Fruit fly (Drosophila melanogaster) whole organism, embryonic: ENCODE data around the gene sing.

Experiments
- CG10267 ChIP-seq: fragments of 200-800 bp; sonication (Bioruptor generic); optimal IDR thresholded peaks from 2 replicates; lab custom pipeline; 2018; ENCODE audit warnings: missing biosample characterization, mild to moderate bottlenecking, missing genetic modification characterization, moderate library complexity
- CG10654 ChIP-seq: fragments of 200-800 bp; sonication (Bioruptor generic); optimal IDR thresholded peaks from 2 replicates; lab custom pipeline; 2016; ENCODE audit warnings: missing biosample characterization, missing genetic modification characterization
- CG12391 ChIP-seq: fragments of 200-800 bp; sonication (Bioruptor generic); optimal IDR thresholded peaks from 3 replicates; lab custom pipeline; 2018; ENCODE audit warnings: missing biosample characterization, mild to moderate bottlenecking, missing genetic modification characterization, moderate library complexity
- CG12769 ChIP-seq: fragments of 200-800 bp; sonication (Bioruptor generic); optimal IDR thresholded peaks from 2 replicates; lab custom pipeline; 2019; ENCODE audit warnings: missing biosample characterization, mild to moderate bottlenecking, missing genetic modification characterization, moderate library complexity
- CG13624 ChIP-seq: fragments of 200-800 bp; sonication (Bioruptor generic); optimal IDR thresholded peaks from 2 replicates; lab custom pipeline; 2016; ENCODE audit warnings: missing biosample characterization, missing genetic modification characterization
- CG15479 ChIP-seq: fragments of 200-800 bp; sonication (Bioruptor generic); optimal IDR thresholded peaks from 3 replicates; lab custom pipeline; 2019; ENCODE audit warnings: missing biosample characterization, mild to moderate bottlenecking, missing genetic modification characterization, moderate library complexity
- CG16815 ChIP-seq: fragments of 200-800 bp; sonication (Bioruptor generic); optimal IDR thresholded peaks from 3 replicates; lab custom pipeline; 2017; ENCODE audit warnings: missing biosample characterization, mild to moderate bottlenecking, missing genetic modification characterization
- CG17328 ChIP-seq: fragments of 200-800 bp; sonication (Bioruptor generic); IDR thresholded peaks from 2 replicates; pipeline ENCODE4 v1.3.6; 2022; ENCODE audit warnings: missing biosample characterization, missing genetic modification characterization
- CG2120 ChIP-seq: fragments of 200-800 bp; sonication (Bioruptor generic); optimal IDR thresholded peaks from 3 replicates; lab custom pipeline; 2016; ENCODE audit warnings: missing biosample characterization, missing genetic modification characterization
- CG3281 ChIP-seq: fragments of 200-800 bp; sonication (Bioruptor generic); optimal IDR thresholded peaks from 3 replicates; lab custom pipeline; 2017; ENCODE audit warnings: missing biosample characterization, mild to moderate bottlenecking, missing genetic modification characterization
- CG33557 ChIP-seq: fragments of 200-800 bp; sonication (Bioruptor generic); optimal IDR thresholded peaks from 2 replicates; lab custom pipeline; 2019; ENCODE audit warnings: missing biosample characterization, mild to moderate bottlenecking, missing genetic modification characterization, moderate library complexity
- CG34224 ChIP-seq: fragments of 200-800 bp; sonication (Bioruptor generic); IDR thresholded peaks from 3 replicates; pipeline ENCODE4 v1.3.6; 2022; ENCODE audit warnings: missing biosample characterization, missing genetic modification characterization; ENCODE audit not compliant: partially characterized antibody
- CG43689 ChIP-seq: fragments of 200-800 bp; sonication (Bioruptor generic); IDR thresholded peaks from 2 replicates; pipeline ENCODE4 v1.3.6; 2022; ENCODE audit warnings: missing biosample characterization, missing genetic modification characterization
- CG4820 ChIP-seq: fragments of 200-800 bp; sonication (Bioruptor generic); optimal IDR thresholded peaks from 3 replicates; lab custom pipeline; 2016; ENCODE audit warnings: missing biosample characterization, missing genetic modification characterization
- CG7745 ChIP-seq: fragments of 200-800 bp; sonication (Bioruptor generic); optimal IDR thresholded peaks from 2 replicates; lab custom pipeline; 2018; ENCODE audit warnings: missing biosample characterization, mild to moderate bottlenecking, missing genetic modification characterization, moderate library complexity
- CG9215 ChIP-seq: fragments of 200-800 bp; sonication (Bioruptor generic); IDR thresholded peaks from 2 replicates; pipeline ENCODE4 v1.3.6; 2022; ENCODE audit warnings: missing biosample characterization, missing genetic modification characterization
- CHES-1-like ChIP-seq: fragments of 200-800 bp; sonication (Bioruptor generic); optimal IDR thresholded peaks from 2 replicates; lab custom pipeline; 2016; ENCODE audit warnings: missing biosample characterization, missing genetic modification characterization
- CTCF ChIP-seq: fragments of 200-800 bp; sonication (Bioruptor generic); optimal IDR thresholded peaks from 2 replicates; lab custom pipeline; 2017; ENCODE audit warnings: missing biosample characterization, mild to moderate bottlenecking, missing genetic modification characterization, moderate library complexity
- Dp ChIP-seq: fragments of 200-800 bp; sonication (Bioruptor generic); optimal IDR thresholded peaks from 2 replicates; lab custom pipeline; 2018; ENCODE audit warnings: missing biosample characterization, mild to moderate bottlenecking, missing genetic modification characterization, moderate library complexity
- HmgD ChIP-seq: fragments of 200-800 bp; sonication (Bioruptor generic); optimal IDR thresholded peaks from 3 replicates; lab custom pipeline; 2016; ENCODE audit warnings: missing biosample characterization, missing genetic modification characterization
- Lhr ChIP-seq: fragments of 200-800 bp; sonication (Bioruptor generic); optimal IDR thresholded peaks from 3 replicates; lab custom pipeline; 2017; ENCODE audit warnings: mild to moderate bottlenecking, missing biosample characterization, missing genetic modification reagents, missing genetic modification characterization
- Mes4 ChIP-seq: fragments of 200-800 bp; sonication (Bioruptor generic); optimal IDR thresholded peaks from 2 replicates; lab custom pipeline; 2016; ENCODE audit warnings: missing biosample characterization, missing genetic modification characterization
- NFAT ChIP-seq: fragments of 200-800 bp; sonication (Bioruptor generic); IDR thresholded peaks from 2 replicates; pipeline ENCODE4 v1.3.6; 2022; ENCODE audit warnings: missing biosample characterization, missing genetic modification characterization
- NfI ChIP-seq: fragments of 200-800 bp; sonication (Bioruptor generic); optimal IDR thresholded peaks from 3 replicates; lab custom pipeline; 2018; ENCODE audit warnings: missing biosample characterization, mild to moderate bottlenecking, missing genetic modification characterization, moderate library complexity
- ato ChIP-seq: fragments of 200-800 bp; sonication (Bioruptor generic); IDR thresholded peaks from 2 replicates; pipeline ENCODE4 v1.3.6; 2022; ENCODE audit warnings: missing biosample characterization, missing genetic modification characterization; ENCODE audit not compliant: partially characterized antibody
- bbx ChIP-seq: fragments of 200-800 bp; sonication (Bioruptor generic); IDR thresholded peaks from 2 replicates; pipeline ENCODE4 v1.3.6; 2022; ENCODE audit warnings: missing biosample characterization, missing genetic modification characterization; ENCODE audit not compliant: partially characterized antibody
- btn ChIP-seq: fragments of 200-800 bp; sonication (Bioruptor generic); optimal IDR thresholded peaks from 2 replicates; lab custom pipeline; 2016; ENCODE audit warnings: missing biosample characterization, missing genetic modification characterization
- ci ChIP-seq: fragments of 200-800 bp; sonication (Bioruptor generic); IDR thresholded peaks from 3 replicates; pipeline ENCODE4 v1.3.6; 2022; ENCODE audit warnings: missing biosample characterization, missing genetic modification characterization
- crp ChIP-seq, 2 experiments: fragments of 200-800 bp; sonication (Bioruptor generic); optimal IDR thresholded peaks; 2 replicates in 1 of 2; 3 replicates in 1 of 2; lab custom pipeline; 2017; ENCODE audit warnings: missing biosample characterization in 2 of 2, missing genetic modification characterization in 2 of 2, mild to moderate bottlenecking in 1 of 2, moderate library complexity in 1 of 2
- dati ChIP-seq: fragments of 200-800 bp; sonication (Bioruptor generic); IDR thresholded peaks from 2 replicates; pipeline ENCODE4 v1.3.6; 2022; ENCODE audit warnings: missing biosample characterization, missing genetic modification characterization
- ems ChIP-seq: fragments of 200-800 bp; sonication (Bioruptor generic); optimal IDR thresholded peaks from 3 replicates; lab custom pipeline; 2016; ENCODE audit warnings: missing biosample characterization, missing genetic modification characterization
- fd96Cb ChIP-seq: fragments of 200-800 bp; sonication (Bioruptor generic); optimal IDR thresholded peaks from 2 replicates; lab custom pipeline; 2018; ENCODE audit warnings: missing biosample characterization, mild to moderate bottlenecking, missing genetic modification characterization, moderate library complexity
- ftz-f1 ChIP-seq: fragments of 200-800 bp; sonication (Bioruptor generic); optimal IDR thresholded peaks from 2 replicates; lab custom pipeline; 2016; ENCODE audit warnings: missing biosample characterization, missing genetic modification characterization
- gem ChIP-seq: fragments of 200-800 bp; sonication (Bioruptor generic); optimal IDR thresholded peaks from 2 replicates; lab custom pipeline; 2019; ENCODE audit warnings: missing biosample characterization, mild to moderate bottlenecking, missing genetic modification characterization, moderate library complexity
- hbn ChIP-seq: fragments of 200-800 bp; sonication (Bioruptor generic); IDR thresholded peaks from 2 replicates; pipeline ENCODE4 v1.3.6; 2022; ENCODE audit warnings: missing biosample characterization, missing genetic modification characterization; ENCODE audit not compliant: partially characterized antibody
- ind ChIP-seq: fragments of 200-800 bp; sonication (Bioruptor generic); optimal IDR thresholded peaks from 3 replicates; lab custom pipeline; 2016; ENCODE audit warnings: missing biosample characterization, missing genetic modification characterization
- jumu ChIP-seq: fragments of 200-800 bp; sonication (Bioruptor generic); optimal IDR thresholded peaks from 3 replicates; lab custom pipeline; 2016; ENCODE audit warnings: missing biosample characterization, missing genetic modification characterization
- knrl ChIP-seq: fragments of 200-800 bp; sonication (Bioruptor generic); IDR thresholded peaks from 3 replicates; pipeline ENCODE4 v1.3.6; 2022; ENCODE audit warnings: missing biosample characterization, missing genetic modification characterization; ENCODE audit not compliant: partially characterized antibody
- nerfin-2 ChIP-seq: fragments of 200-800 bp; sonication (Bioruptor generic); IDR thresholded peaks from 2 replicates; pipeline ENCODE4 v1.3.6; 2022; ENCODE audit warnings: missing biosample characterization, missing genetic modification characterization; ENCODE audit not compliant: partially characterized antibody
- nmo ChIP-seq: fragments of 200-800 bp; sonication (Bioruptor generic); optimal IDR thresholded peaks from 2 replicates; lab custom pipeline; 2018; ENCODE audit warnings: missing biosample characterization, mild to moderate bottlenecking, missing genetic modification characterization, moderate library complexity
- phol ChIP-seq: fragments of 200-800 bp; sonication (Bioruptor generic); optimal IDR thresholded peaks from 3 replicates; lab custom pipeline; 2018; ENCODE audit warnings: missing biosample characterization, mild to moderate bottlenecking, missing genetic modification characterization, moderate library complexity
- sc ChIP-seq, 3 experiments: fragments of >200 bp in 2 of 3; fragments of 200-800 bp in 1 of 3; sonication (Bioruptor generic) in 1 of 3; optimal IDR thresholded peaks; 2 replicates in 2 of 3; 3 replicates in 1 of 3; lab custom pipeline; 2017; ENCODE audit warnings: mild to moderate bottlenecking in 1 of 3, missing biosample characterization in 1 of 3, missing genetic modification characterization in 1 of 3, missing genetic modification reagents in 1 of 3
- sug ChIP-seq: fragments of 200-800 bp; optimal IDR thresholded peaks from 2 replicates; lab custom pipeline; 2019; ENCODE audit warnings: missing biosample characterization, mild to moderate bottlenecking, missing genetic modification characterization, moderate library complexity
- tll ChIP-seq, 2 experiments: fragments of 200-800 bp in 1 of 2; fragments of >200 bp in 1 of 2; sonication (Bioruptor generic) in 1 of 2; optimal IDR thresholded peaks; 2 replicates each; lab custom pipeline; 2017 to 2019; ENCODE audit warnings: missing biosample characterization in 2 of 2, missing genetic modification characterization in 2 of 2, mild to moderate bottlenecking in 1 of 2, moderate library complexity in 1 of 2
- toy ChIP-seq: fragments of 200-800 bp; sonication (Bioruptor generic); IDR thresholded peaks from 2 replicates; pipeline ENCODE4 v1.3.6; 2022; ENCODE audit warnings: missing biosample characterization, missing genetic modification characterization
- unc-4 ChIP-seq: fragments of 200-800 bp; sonication (Bioruptor generic); IDR thresholded peaks from 2 replicates; pipeline ENCODE4 v1.3.6; 2022; ENCODE audit warnings: missing biosample characterization, missing genetic modification characterization; ENCODE audit not compliant: partially characterized antibody
- unpg ChIP-seq: fragments of 200-800 bp; sonication (Bioruptor generic); optimal IDR thresholded peaks from 3 replicates; lab custom pipeline; 2018; ENCODE audit warnings: missing biosample characterization, mild to moderate bottlenecking, missing genetic modification characterization, moderate library complexity
- vvl ChIP-seq: fragments of 200-800 bp; sonication (Bioruptor generic); IDR thresholded peaks from 2 replicates; pipeline ENCODE4 v1.3.6; 2022; ENCODE audit warnings: missing biosample characterization, missing genetic modification characterization
- zfh2 ChIP-seq: fragments of 200-800 bp; sonication (Bioruptor generic); optimal IDR thresholded peaks from 2 replicates; lab custom pipeline; 2016; ENCODE audit warnings: missing biosample characterization, missing genetic modification characterization

sing gene

dm6 chrX:16683765-16684164 lies 4.7 kb downstream of the sing start, which contains the start of gene Axs (continued):
- no peak for TF ChIP-seq btn (GFP tag; lab: Kevin White, UChicago)
- peak; percentile 64 for TF ChIP-seq unc-4
- TF ChIP-seq zfh2: peak; percentile 30
- peak; percentile 69 for TF ChIP-seq ato
- TF ChIP-seq ci (GFP tag; lab: Robert Waterston, UW): peak; percentile 21; the same call in 1 of the 3 replicates
- TF ChIP-seq crp (GFP tag; optimal IDR thresholded peaks at IDR 0.05; lab: Kevin White, UChicago): peak in 1 of 2 experiments; percentile 32
- peak; percentile 17 for TF ChIP-seq gem (tag; lab: Kevin White, UChicago)
- no peak for TF ChIP-seq CG17328
- peak; percentile 11 for TF ChIP-seq NfI (GFP tag; lab: Kevin White, UChicago)
- peak; percentile 50 for TF ChIP-seq hbn (GFP tag; lab: Robert Waterston, UW)
- peak; percentile 40; the same call in 1 of the 2 replicates for TF ChIP-seq NFAT (GFP tag; lab: Robert Waterston, UW)
- no peak for TF ChIP-seq unpg (GFP tag; lab: Kevin White, UChicago)
- peak; percentile 53 for TF ChIP-seq CHES-1-like (GFP tag; lab: Kevin White, UChicago)
- TF ChIP-seq vvl (GFP tag; lab: Robert Waterston, UW): peak; percentile 76
- TF ChIP-seq HmgD (GFP tag; lab: Kevin White, UChicago): peak; percentile 24
- TF ChIP-seq Lhr (GFP tag; lab: Kevin White, UChicago): peak; percentile 77
- peak; percentile 6 for TF ChIP-seq CG13624
- TF ChIP-seq dati (GFP tag; lab: Robert Waterston, UW): no peak
- no peak for TF ChIP-seq CG10654 (GFP tag; lab: Kevin White, UChicago)
- TF ChIP-seq CG16815 (GFP tag; lab: Kevin White, UChicago): no peak
- peak; percentile 31 for TF ChIP-seq sug
- peak; percentile 80 for TF ChIP-seq knrl (GFP tag; lab: Robert Waterston, UW)
- TF ChIP-seq phol (tag; lab: Kevin White, UChicago): peak; percentile 45
- no peak for TF ChIP-seq CG9215 (GFP tag; lab: Robert Waterston, UW)
- TF ChIP-seq CG4820 (GFP tag; lab: Kevin White, UChicago): no peak
- TF ChIP-seq CG15479 (GFP tag; lab: Kevin White, UChicago): peak; percentile 94
- TF ChIP-seq bbx (GFP tag; lab: Robert Waterston, UW): peak; percentile 79
- TF ChIP-seq toy (GFP tag; lab: Robert Waterston, UW): no peak
- no peak for TF ChIP-seq CG43689 (GFP tag; lab: Robert Waterston, UW)
- TF ChIP-seq CG34224 (GFP tag; lab: Robert Waterston, UW): 0 out of 3 replicates have a peak, but pooled peaks have one; percentile 35
- peak; percentile 9 for TF ChIP-seq CG33557
- peak; percentile 63 for TF ChIP-seq nmo (GFP tag; lab: Kevin White, UChicago)
- no peak for TF ChIP-seq fd96Cb (tag; lab: Kevin White, UChicago)
- TF ChIP-seq sc (optimal IDR thresholded peaks at IDR 0.05; lab: Kevin White, UChicago): no peak
- no peak for TF ChIP-seq sc (GFP tag; optimal IDR thresholded peaks at IDR 0.05; lab: Kevin White, UChicago)
- TF ChIP-seq ftz-f1 (GFP tag; lab: Kevin White, UChicago): peak; percentile 53
- TF ChIP-seq jumu (GFP tag; lab: Kevin White, UChicago): peak; percentile 16
- TF ChIP-seq CG12769 (tag; lab: Kevin White, UChicago): peak; percentile 16
- no peak for TF ChIP-seq ems
- peak; percentile 21 for TF ChIP-seq CTCF (GFP tag; lab: Kevin White, UChicago)
- peak; percentile 41 for TF ChIP-seq CG10267
- peak; percentile 98 for TF ChIP-seq Dp (GFP tag; lab: Kevin White, UChicago)
- TF ChIP-seq Mes4 (GFP tag; lab: Kevin White, UChicago): peak; percentile 29
- TF ChIP-seq nerfin-2 (GFP tag; lab: Robert Waterston, UW): peak; percentile 52
- peak; percentile 33 for TF ChIP-seq CG12391 (tag; lab: Kevin White, UChicago)
- TF ChIP-seq CG2120 (GFP tag; lab: Kevin White, UChicago): peak; percentile 50
- no peak for TF ChIP-seq CG3281 (GFP tag; lab: Kevin White, UChicago)
- peak in 1 of 2 experiments; percentile 37 for TF ChIP-seq tll (GFP tag; optimal IDR thresholded peaks at IDR 0.05; lab: Kevin White, UChicago)
- TF ChIP-seq CG7745 (tag; lab: Kevin White, UChicago): no peak
- no peak for TF ChIP-seq ind (GFP tag; lab: Kevin White, UChicago)
